Fruit fly (Drosophila melanogaster) whole organism, wandering third instar larva: ENCODE data around the gene CG14069.

Source experiments
- CG32264 ChIP-seq: fragments of 200-800 bp; sonication (Bioruptor generic); optimal IDR thresholded peaks from 2 replicates; lab custom pipeline; 2016; ENCODE audit warnings: missing biosample characterization, missing genetic modification characterization
- CG9705 ChIP-seq: fragments of 200-800 bp; sonication (Bioruptor generic); optimal IDR thresholded peaks from 2 replicates; lab custom pipeline; 2018; ENCODE audit warnings: missing biosample characterization, mild to moderate bottlenecking, missing genetic modification characterization
- Dfd ChIP-seq: fragments of >200 bp; optimal IDR thresholded peaks from 2 replicates; lab custom pipeline; 2017; ENCODE audit warnings: missing biosample characterization, missing genetic modification characterization
- Dif ChIP-seq: fragments of 200-275, 200-300 bp; sonication (Bioruptor generic); optimal IDR thresholded peaks from 2 replicates; lab custom pipeline; 2018; ENCODE audit warnings: missing biosample characterization, missing genetic modification characterization; ENCODE audit not compliant: partially characterized antibody
- GATAd ChIP-seq: sonication (Bioruptor generic); optimal IDR thresholded peaks from 2 replicates; lab custom pipeline; 2016; ENCODE audit warnings: missing biosample characterization, missing genetic modification characterization
- HLH106 ChIP-seq: fragments of 200-800 bp; optimal IDR thresholded peaks from 3 replicates; lab custom pipeline; 2019; ENCODE audit warnings: missing biosample characterization, mild to moderate bottlenecking, missing genetic modification characterization, moderate library complexity
- Hnf4 ChIP-seq: fragments of 200-800 bp; sonication (Bioruptor generic); optimal IDR thresholded peaks from 2 replicates; lab custom pipeline; 2016; ENCODE audit warnings: missing biosample characterization, mild to moderate bottlenecking, missing genetic modification characterization
- Hr78 ChIP-seq: fragments of >200 bp; optimal IDR thresholded peaks from 2 replicates; lab custom pipeline; 2017; ENCODE audit warnings: missing biosample characterization, missing genetic modification characterization
- Mio ChIP-seq: sonication (Bioruptor generic); optimal IDR thresholded peaks from 2 replicates; lab custom pipeline; 2016; ENCODE audit warnings: missing biosample characterization, missing genetic modification characterization
- Myc ChIP-seq: fragments of >200 bp; optimal IDR thresholded peaks from 2 replicates; lab custom pipeline; 2017
- N ChIP-seq: fragments of >200 bp; optimal IDR thresholded peaks from 2 replicates; lab custom pipeline; 2018; ENCODE audit warnings: missing biosample characterization, missing external identifiers, missing genetic modification characterization
- Rel ChIP-seq, 2 experiments: fragments of 200-800 bp; sonication (Bioruptor generic) in 1 of 2; optimal IDR thresholded peaks; 2 replicates in 1 of 2; 3 replicates in 1 of 2; lab custom pipeline; 2016 to 2019; ENCODE audit warnings: mild to moderate bottlenecking in 2 of 2, missing biosample characterization in 2 of 2, missing genetic modification characterization in 2 of 2, moderate library complexity in 1 of 2
- Sp1 ChIP-seq: fragments of 200-800 bp; sonication (Bioruptor generic); optimal IDR thresholded peaks from 3 replicates; lab custom pipeline; 2019; ENCODE audit warnings: missing biosample characterization, mild to moderate bottlenecking, missing genetic modification characterization, moderate library complexity
- br ChIP-seq: fragments of 200-800 bp; sonication (Bioruptor generic); optimal IDR thresholded peaks from 2 replicates; lab custom pipeline; 2016; ENCODE audit warnings: missing biosample characterization, missing genetic modification characterization
- brk ChIP-seq: fragments of 200-800 bp; sonication (Bioruptor generic); optimal IDR thresholded peaks from 2 replicates; lab custom pipeline; 2016; ENCODE audit warnings: missing biosample characterization, mild to moderate bottlenecking, missing genetic modification characterization
- dl ChIP-seq, 2 experiments: fragments of 175-275, 200-275 bp in 1 of 2; fragments of 200-275 bp in 1 of 2; sonication (Bioruptor generic); optimal IDR thresholded peaks; lab custom pipeline; 2018; ENCODE audit warnings: mild to moderate bottlenecking in 2 of 2, missing biosample characterization in 2 of 2, missing genetic modification characterization in 2 of 2, moderate library complexity in 2 of 2; ENCODE audit not compliant: partially characterized antibody in 2 of 2, insufficient read depth in 1 of 2
- dmrt93B ChIP-seq: fragments of 200-800 bp; sonication (Bioruptor generic); optimal IDR thresholded peaks from 2 replicates; lab custom pipeline; 2018; ENCODE audit warnings: missing biosample characterization, mild to moderate bottlenecking, missing genetic modification characterization
- dsf ChIP-seq: sonication (Bioruptor generic); optimal IDR thresholded peaks from 2 replicates; lab custom pipeline; 2016; ENCODE audit warnings: missing biosample characterization, missing genetic modification characterization, borderline replicate concordance
- foxo ChIP-seq, 2 experiments: fragments of 200-800 bp; sonication (Bioruptor generic); optimal IDR thresholded peaks; 2 replicates in 1 of 2; 3 replicates in 1 of 2; lab custom pipeline; 2016 to 2017; ENCODE audit warnings: missing biosample characterization in 2 of 2, missing genetic modification characterization in 2 of 2
- fru ChIP-seq: fragments of 200-800 bp; sonication (Bioruptor generic); optimal IDR thresholded peaks from 3 replicates; lab custom pipeline; 2016; ENCODE audit warnings: missing biosample characterization, mild to moderate bottlenecking, missing genetic modification characterization
- h ChIP-seq: fragments of 200-800 bp; sonication (Bioruptor generic); optimal IDR thresholded peaks from 3 replicates; lab custom pipeline; 2016; ENCODE audit warnings: missing biosample characterization, mild to moderate bottlenecking, missing genetic modification characterization
- jim ChIP-seq: fragments of 175-275, 200-325 bp; sonication (Bioruptor generic); optimal IDR thresholded peaks from 2 replicates; lab custom pipeline; 2016; ENCODE audit warnings: missing biosample characterization, mild to moderate bottlenecking, missing genetic modification characterization
- lola ChIP-seq: fragments of >200 bp; optimal IDR thresholded peaks from 2 replicates; lab custom pipeline; 2017; ENCODE audit warnings: missing biosample characterization, missing genetic modification characterization
- pan ChIP-seq: fragments of >200 bp; optimal IDR thresholded peaks from 2 replicates; lab custom pipeline; 2017
- psq ChIP-seq: fragments of 200-800 bp; sonication (Bioruptor generic); optimal IDR thresholded peaks from 3 replicates; lab custom pipeline; 2017; ENCODE audit warnings: missing biosample characterization, mild to moderate bottlenecking, missing genetic modification characterization, moderate library complexity
- rgr ChIP-seq: fragments of 200-800 bp; sonication (Bioruptor generic); optimal IDR thresholded peaks from 3 replicates; lab custom pipeline; 2016; ENCODE audit warnings: missing biosample characterization, mild to moderate bottlenecking, missing genetic modification characterization
- sage ChIP-seq: fragments of 200-800 bp; sonication (Bioruptor generic); optimal IDR thresholded peaks from 2 replicates; lab custom pipeline; 2016; ENCODE audit warnings: missing biosample characterization, mild to moderate bottlenecking, missing genetic modification characterization
- tai ChIP-seq: sonication (Bioruptor generic); optimal IDR thresholded peaks from 2 replicates; lab custom pipeline; 2016; ENCODE audit warnings: missing biosample characterization, missing genetic modification characterization
- usp ChIP-seq: fragments of >200 bp; optimal IDR thresholded peaks from 2 replicates; lab custom pipeline; 2017; ENCODE audit warnings: missing biosample characterization, missing genetic modification characterization
- woc ChIP-seq: sonication (Bioruptor generic); optimal IDR thresholded peaks from 2 replicates; lab custom pipeline; 2016; ENCODE audit warnings: missing biosample characterization, mild to moderate bottlenecking, missing genetic modification characterization

CG14069 gene

dm6 chr2L:10910548-10910947, at the start of gene CG14069:
CG14069 (minus strand) TSS chr2L:10910648.
- TF ChIP-seq GATAd (GFP tag; lab: Kevin White, UChicago) (no peak), Hr78 (GFP tag; lab: Kevin White, UChicago) (no peak), foxo (GFP tag; optimal IDR thresholded peaks at IDR 0.05; lab: Kevin White, UChicago) (no peak), rgr (GFP tag; lab: Kevin White, UChicago) (no peak), pan (lab: Kevin White, UChicago) (no peak), Dfd (GFP tag; lab: Kevin White, UChicago) (no peak), CG9705 (no peak), woc (no peak)

DNA sequence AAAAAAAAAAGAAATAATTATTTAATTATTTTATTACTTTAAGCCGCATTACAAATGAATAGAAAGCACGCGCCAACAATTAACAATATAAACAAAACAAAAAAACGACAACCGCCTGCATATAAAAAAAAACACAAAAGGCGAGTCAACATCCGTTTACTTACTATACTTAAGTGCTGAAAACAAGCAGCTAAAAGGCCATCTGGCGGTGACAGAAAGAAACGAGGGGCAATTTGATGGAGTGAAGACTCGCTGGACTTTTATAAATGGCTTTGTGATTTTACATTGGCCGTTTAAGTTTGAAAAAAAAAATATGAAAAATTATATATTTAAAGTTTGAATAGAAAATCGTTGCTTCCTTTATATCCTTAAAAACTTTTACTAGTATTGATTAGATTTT, 29.7 kb upstream of the CG14069 start:
- TF ChIP-seq brk (GFP tag; lab: Kevin White, UChicago) (no peak), br (no peak), sage (no peak), psq (no peak), Sp1 (GFP tag; lab: Kevin White, UChicago) (no peak)

DNA sequence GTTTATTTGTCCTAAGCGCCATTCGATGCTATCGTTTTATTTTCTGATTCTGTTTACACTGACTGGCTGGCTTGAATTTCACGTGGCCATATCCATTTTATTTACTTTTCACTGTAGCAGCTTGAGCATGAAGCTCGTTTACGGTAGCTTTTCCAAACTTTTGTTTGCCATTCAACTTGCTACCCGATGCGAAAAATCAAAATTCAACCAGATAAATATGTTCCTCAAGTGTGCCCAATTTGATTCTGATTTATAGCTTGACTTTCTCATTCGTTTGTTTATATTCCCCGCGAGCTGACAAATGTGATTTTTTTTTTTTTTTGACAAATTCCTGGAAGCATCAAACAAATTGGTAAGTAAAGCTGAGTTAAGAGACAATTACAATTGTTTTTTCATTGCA, 25.9 kb upstream of the CG14069 start, which contains the start of gene CG14072:
TSS of gene CG14072 (plus strand) at position 301 of the 400 bp plus-strand sequence.
- TF ChIP-seq Sp1 (GFP tag; lab: Kevin White, UChicago), result no peak
- no peak for TF ChIP-seq psq
- TF ChIP-seq sage, result no peak
- no peak for TF ChIP-seq Myc
- TF ChIP-seq N, result no peak

DNA sequence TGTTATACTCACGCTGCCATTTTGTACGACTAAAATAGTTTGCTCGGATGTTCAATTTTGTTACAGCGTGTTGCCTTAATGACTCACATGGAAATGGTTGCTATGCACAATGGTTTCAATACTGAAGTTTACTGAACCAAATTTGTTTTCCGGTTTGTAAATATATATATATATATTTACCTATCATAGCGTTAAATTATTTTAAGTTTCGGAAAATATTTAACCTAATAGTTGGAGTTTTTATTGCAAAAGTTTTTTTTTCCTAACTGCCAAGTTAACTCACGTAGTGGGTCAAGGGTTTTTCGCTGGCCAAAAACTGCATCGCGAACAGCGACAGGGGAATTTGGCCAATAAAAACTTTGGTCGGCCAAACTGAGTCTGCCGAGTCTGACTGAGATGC, 1.7 kb downstream of the CG14069 start, which contains the start of gene CG7309:
TSS of gene CG7309 (minus strand) at position 101 of the 400 bp plus-strand sequence.
- no peak for TF ChIP-seq Dif
- no peak for TF ChIP-seq tai (GFP tag; lab: Kevin White, UChicago)

dm6 chr2L:10901685-10902084, 8.8 kb downstream of the CG14069 start, which contains the start of gene CG14070:
CG14070 (minus strand) TSS chr2L:10901785.
- no peak for TF ChIP-seq Sp1 (GFP tag; lab: Kevin White, UChicago)
- no peak for TF ChIP-seq N
- TF ChIP-seq h (GFP tag; lab: Kevin White, UChicago), result no peak
- TF ChIP-seq GATAd (GFP tag; lab: Kevin White, UChicago), result no peak
- no peak for TF ChIP-seq usp (GFP tag; lab: Kevin White, UChicago)
- TF ChIP-seq Hnf4 (GFP tag; lab: Kevin White, UChicago), result no peak
- no peak for TF ChIP-seq dl (GFP tag; optimal IDR thresholded peaks at IDR 0.05; lab: Kevin White, UChicago; ENCODE audit: insufficient read depth in 1 of 2, partially characterized antibody in 2 of 2)
- no peak for TF ChIP-seq fru (GFP tag; lab: Kevin White, UChicago)
- no peak for TF ChIP-seq CG32264 (GFP tag; lab: Kevin White, UChicago)
- TF ChIP-seq Dif, result no peak
- TF ChIP-seq jim, result no peak
- no peak for TF ChIP-seq Rel (GFP tag; optimal IDR thresholded peaks at IDR 0.05; lab: Kevin White, UChicago)
- no peak for TF ChIP-seq Rel (tag; optimal IDR thresholded peaks at IDR 0.05; lab: Kevin White, UChicago)
- TF ChIP-seq Hr78 (GFP tag; lab: Kevin White, UChicago), result no peak
- no peak for TF ChIP-seq dsf (GFP tag; lab: Kevin White, UChicago)
- no peak for TF ChIP-seq CG9705
- no peak for TF ChIP-seq rgr (GFP tag; lab: Kevin White, UChicago)
- TF ChIP-seq HLH106, result no peak
- no peak for TF ChIP-seq lola (GFP tag; lab: Kevin White, UChicago)

DNA sequence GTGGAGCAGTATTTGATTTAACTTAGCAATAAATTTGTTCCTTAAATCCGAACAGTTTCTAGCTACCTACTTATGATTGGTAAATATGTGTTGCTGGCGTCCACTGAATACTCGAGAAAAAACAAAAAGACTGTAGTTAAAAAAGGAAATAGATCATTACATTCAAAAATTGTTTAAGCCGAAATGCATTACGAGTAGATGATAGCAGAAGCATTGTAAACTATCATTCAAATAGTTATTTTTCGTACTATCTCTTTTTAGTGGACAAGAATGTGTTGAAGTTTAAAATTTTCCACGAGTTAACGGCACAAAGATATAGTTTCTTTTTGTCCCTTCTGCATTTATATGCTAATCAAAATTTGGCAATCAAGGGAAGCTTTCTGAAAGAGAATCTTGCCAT, 21.6 kb downstream of the CG14069 start, which contains the start of gene CG14071:
TSS of gene CG14071 (minus strand) at position 101 of the 400 bp plus-strand sequence.
- TF ChIP-seq h (GFP tag; lab: Kevin White, UChicago) (no peak), Mio (GFP tag; lab: Kevin White, UChicago) (no peak), woc (no peak), dmrt93B (GFP tag; lab: Kevin White, UChicago) (no peak), dsf (GFP tag; lab: Kevin White, UChicago) (no peak)
